Fruit fly (Drosophila melanogaster) whole organism, wandering third instar larva: ENCODE measurements around the gene Scgalpha.

Source experiments
- Abd-B ChIP-seq: fragments of >200 bp; optimal IDR thresholded peaks from 2 replicates; lab custom pipeline; 2017; ENCODE audit warnings: missing biosample characterization, missing genetic modification characterization
- CG32264 ChIP-seq: fragments of 200-800 bp; sonication (Bioruptor generic); optimal IDR thresholded peaks from 2 replicates; lab custom pipeline; 2016; ENCODE audit warnings: missing biosample characterization, missing genetic modification characterization
- CG9705 ChIP-seq: fragments of 200-800 bp; sonication (Bioruptor generic); optimal IDR thresholded peaks from 2 replicates; lab custom pipeline; 2018; ENCODE audit warnings: missing biosample characterization, mild to moderate bottlenecking, missing genetic modification characterization
- CrebA ChIP-seq: fragments of 200-800 bp; sonication (Bioruptor generic); optimal IDR thresholded peaks from 2 replicates; lab custom pipeline; 2016; ENCODE audit warnings: missing biosample characterization, mild to moderate bottlenecking, missing genetic modification characterization, borderline replicate concordance
- Dfd ChIP-seq: fragments of >200 bp; optimal IDR thresholded peaks from 2 replicates; lab custom pipeline; 2017; ENCODE audit warnings: missing biosample characterization, missing genetic modification characterization
- Dif ChIP-seq: fragments of 200-275, 200-300 bp; sonication (Bioruptor generic); optimal IDR thresholded peaks from 2 replicates; lab custom pipeline; 2018; ENCODE audit warnings: missing biosample characterization, missing genetic modification characterization; ENCODE audit not compliant: partially characterized antibody
- GATAd ChIP-seq: sonication (Bioruptor generic); optimal IDR thresholded peaks from 2 replicates; lab custom pipeline; 2016; ENCODE audit warnings: missing biosample characterization, missing genetic modification characterization
- HLH106 ChIP-seq: fragments of 200-800 bp; optimal IDR thresholded peaks from 3 replicates; lab custom pipeline; 2019; ENCODE audit warnings: missing biosample characterization, mild to moderate bottlenecking, missing genetic modification characterization, moderate library complexity
- Hnf4 ChIP-seq: fragments of 200-800 bp; sonication (Bioruptor generic); optimal IDR thresholded peaks from 2 replicates; lab custom pipeline; 2016; ENCODE audit warnings: missing biosample characterization, mild to moderate bottlenecking, missing genetic modification characterization
- Hr78 ChIP-seq: fragments of >200 bp; optimal IDR thresholded peaks from 2 replicates; lab custom pipeline; 2017; ENCODE audit warnings: missing biosample characterization, missing genetic modification characterization
- Hr83 ChIP-seq: fragments of 200-300 bp; sonication (Bioruptor generic); optimal IDR thresholded peaks from 2 replicates; lab custom pipeline; 2016; ENCODE audit warnings: missing biosample characterization, mild to moderate bottlenecking, missing genetic modification characterization, moderate library complexity; ENCODE audit not compliant: poor library complexity, severe bottlenecking
- Jra ChIP-seq: sonication (Bioruptor generic); optimal IDR thresholded peaks from 2 replicates; lab custom pipeline; 2016; ENCODE audit warnings: missing biosample characterization, missing genetic modification characterization
- Mio ChIP-seq: sonication (Bioruptor generic); optimal IDR thresholded peaks from 2 replicates; lab custom pipeline; 2016; ENCODE audit warnings: missing biosample characterization, missing genetic modification characterization
- Myc ChIP-seq: fragments of >200 bp; optimal IDR thresholded peaks from 2 replicates; lab custom pipeline; 2017
- N ChIP-seq: fragments of >200 bp; optimal IDR thresholded peaks from 2 replicates; lab custom pipeline; 2018; ENCODE audit warnings: missing biosample characterization, missing external identifiers, missing genetic modification characterization
- OdsH ChIP-seq: fragments of 200-800 bp; sonication (Bioruptor generic); optimal IDR thresholded peaks from 2 replicates; lab custom pipeline; 2016; ENCODE audit warnings: missing biosample characterization, mild to moderate bottlenecking, missing genetic modification characterization
- Rel ChIP-seq, 2 experiments: fragments of 200-800 bp; sonication (Bioruptor generic) in 1 of 2; optimal IDR thresholded peaks; 2 replicates in 1 of 2; 3 replicates in 1 of 2; lab custom pipeline; 2016 to 2019; ENCODE audit warnings: mild to moderate bottlenecking in 2 of 2, missing biosample characterization in 2 of 2, missing genetic modification characterization in 2 of 2, moderate library complexity in 1 of 2
- Sp1 ChIP-seq: fragments of 200-800 bp; sonication (Bioruptor generic); optimal IDR thresholded peaks from 3 replicates; lab custom pipeline; 2019; ENCODE audit warnings: missing biosample characterization, mild to moderate bottlenecking, missing genetic modification characterization, moderate library complexity
- Vsx2 ChIP-seq: fragments of 200-300, 225-300 bp; sonication (Bioruptor generic); optimal IDR thresholded peaks from 2 replicates; lab custom pipeline; 2018; ENCODE audit warnings: missing biosample characterization, missing genetic modification characterization; ENCODE audit not compliant: partially characterized antibody
- br ChIP-seq: fragments of 200-800 bp; sonication (Bioruptor generic); optimal IDR thresholded peaks from 2 replicates; lab custom pipeline; 2016; ENCODE audit warnings: missing biosample characterization, missing genetic modification characterization
- brk ChIP-seq: fragments of 200-800 bp; sonication (Bioruptor generic); optimal IDR thresholded peaks from 2 replicates; lab custom pipeline; 2016; ENCODE audit warnings: missing biosample characterization, mild to moderate bottlenecking, missing genetic modification characterization
- dl ChIP-seq, 2 experiments: fragments of 175-275, 200-275 bp in 1 of 2; fragments of 200-275 bp in 1 of 2; sonication (Bioruptor generic); optimal IDR thresholded peaks; lab custom pipeline; 2018; ENCODE audit warnings: mild to moderate bottlenecking in 2 of 2, missing biosample characterization in 2 of 2, missing genetic modification characterization in 2 of 2, moderate library complexity in 2 of 2; ENCODE audit not compliant: partially characterized antibody in 2 of 2, insufficient read depth in 1 of 2
- dmrt93B ChIP-seq: fragments of 200-800 bp; sonication (Bioruptor generic); optimal IDR thresholded peaks from 2 replicates; lab custom pipeline; 2018; ENCODE audit warnings: missing biosample characterization, mild to moderate bottlenecking, missing genetic modification characterization
- dsf ChIP-seq: sonication (Bioruptor generic); optimal IDR thresholded peaks from 2 replicates; lab custom pipeline; 2016; ENCODE audit warnings: missing biosample characterization, missing genetic modification characterization, borderline replicate concordance
- ey ChIP-seq: fragments of 200-800 bp; sonication (Bioruptor generic); optimal IDR thresholded peaks from 2 replicates; lab custom pipeline; 2016; ENCODE audit warnings: missing biosample characterization, missing genetic modification characterization
- foxo ChIP-seq, 2 experiments: fragments of 200-800 bp; sonication (Bioruptor generic); optimal IDR thresholded peaks; 2 replicates in 1 of 2; 3 replicates in 1 of 2; lab custom pipeline; 2016 to 2017; ENCODE audit warnings: missing biosample characterization in 2 of 2, missing genetic modification characterization in 2 of 2
- fru ChIP-seq: fragments of 200-800 bp; sonication (Bioruptor generic); optimal IDR thresholded peaks from 3 replicates; lab custom pipeline; 2016; ENCODE audit warnings: missing biosample characterization, mild to moderate bottlenecking, missing genetic modification characterization
- h ChIP-seq: fragments of 200-800 bp; sonication (Bioruptor generic); optimal IDR thresholded peaks from 3 replicates; lab custom pipeline; 2016; ENCODE audit warnings: missing biosample characterization, mild to moderate bottlenecking, missing genetic modification characterization
- jim ChIP-seq: fragments of 175-275, 200-325 bp; sonication (Bioruptor generic); optimal IDR thresholded peaks from 2 replicates; lab custom pipeline; 2016; ENCODE audit warnings: missing biosample characterization, mild to moderate bottlenecking, missing genetic modification characterization
- lola ChIP-seq: fragments of >200 bp; optimal IDR thresholded peaks from 2 replicates; lab custom pipeline; 2017; ENCODE audit warnings: missing biosample characterization, missing genetic modification characterization
- pan ChIP-seq: fragments of >200 bp; optimal IDR thresholded peaks from 2 replicates; lab custom pipeline; 2017
- psq ChIP-seq: fragments of 200-800 bp; sonication (Bioruptor generic); optimal IDR thresholded peaks from 3 replicates; lab custom pipeline; 2017; ENCODE audit warnings: missing biosample characterization, mild to moderate bottlenecking, missing genetic modification characterization, moderate library complexity
- rgr ChIP-seq: fragments of 200-800 bp; sonication (Bioruptor generic); optimal IDR thresholded peaks from 3 replicates; lab custom pipeline; 2016; ENCODE audit warnings: missing biosample characterization, mild to moderate bottlenecking, missing genetic modification characterization
- sage ChIP-seq: fragments of 200-800 bp; sonication (Bioruptor generic); optimal IDR thresholded peaks from 2 replicates; lab custom pipeline; 2016; ENCODE audit warnings: missing biosample characterization, mild to moderate bottlenecking, missing genetic modification characterization
- sv ChIP-seq: fragments of 200-800 bp; sonication (Bioruptor generic); optimal IDR thresholded peaks from 3 replicates; lab custom pipeline; 2016; ENCODE audit warnings: missing biosample characterization, missing genetic modification characterization
- tai ChIP-seq: sonication (Bioruptor generic); optimal IDR thresholded peaks from 2 replicates; lab custom pipeline; 2016; ENCODE audit warnings: missing biosample characterization, missing genetic modification characterization
- usp ChIP-seq: fragments of >200 bp; optimal IDR thresholded peaks from 2 replicates; lab custom pipeline; 2017; ENCODE audit warnings: missing biosample characterization, missing genetic modification characterization
- woc ChIP-seq: sonication (Bioruptor generic); optimal IDR thresholded peaks from 2 replicates; lab custom pipeline; 2016; ENCODE audit warnings: missing biosample characterization, mild to moderate bottlenecking, missing genetic modification characterization

Gene Scgalpha

dm6 chr2L:8311091-8311490 is 7.9 kb downstream of the Scgalpha start, which contains the start of the genes CG7810 and CG7806:
CG7810 (minus strand) TSS chr2L:8311195.
CG7806 (plus strand) TSS chr2L:8311399.
- TF ChIP-seq woc (GFP tag; lab: Kevin White, UChicago) (peak; percentile 84), Hnf4 (GFP tag; lab: Kevin White, UChicago) (peak; percentile 94), sv (GFP tag; lab: Kevin White, UChicago) (peak; percentile 69), Rel (GFP tag; optimal IDR thresholded peaks at IDR 0.05; lab: Kevin White, UChicago) (no peak), Rel (tag; optimal IDR thresholded peaks at IDR 0.05; lab: Kevin White, UChicago) (peak; percentile 80), fru (GFP tag; lab: Kevin White, UChicago) (no peak), OdsH (GFP tag; lab: Kevin White, UChicago) (peak; percentile 92), jim (GFP tag; lab: Kevin White, UChicago) (no peak), Abd-B (GFP tag; lab: Kevin White, UChicago) (no peak), tai (GFP tag; lab: Kevin White, UChicago) (no peak), br (no peak), Dfd (GFP tag; lab: Kevin White, UChicago) (no peak), Vsx2 (no peak), pan (no peak), ey (GFP tag; lab: Kevin White, UChicago) (peak; percentile 91), sage (GFP tag; lab: Kevin White, UChicago) (no peak), dsf (GFP tag; lab: Kevin White, UChicago) (peak; percentile 90), foxo (GFP tag; optimal IDR thresholded peaks at IDR 0.05; lab: Kevin White, UChicago) (peak; percentile 70 to 90), HLH106 (tag; lab: Kevin White, UChicago) (peak; percentile 87), Jra (GFP tag; lab: Kevin White, UChicago) (peak; percentile 87), Mio (GFP tag; lab: Kevin White, UChicago) (peak; percentile 41), dmrt93B (GFP tag; lab: Kevin White, UChicago) (no peak), Hr83 (GFP tag; lab: Kevin White, UChicago) (peak; percentile 72), N (GFP tag; lab: Kevin White, UChicago) (no peak), lola (no peak), dl (GFP tag; optimal IDR thresholded peaks at IDR 0.05; lab: Kevin White, UChicago; ENCODE audit: insufficient read depth in 1 of 2, partially characterized antibody in 2 of 2) (no peak), brk (no peak), CG32264 (no peak), CG9705 (GFP tag; lab: Kevin White, UChicago) (peak; percentile 77), psq (GFP tag; lab: Kevin White, UChicago) (peak; percentile 84), Sp1 (GFP tag; lab: Kevin White, UChicago) (peak; percentile 90), Myc (lab: Kevin White, UChicago) (no peak), CrebA (GFP tag; lab: Kevin White, UChicago) (no peak), Hr78 (GFP tag; lab: Kevin White, UChicago) (no peak), GATAd (peak; percentile 64), rgr (GFP tag; lab: Kevin White, UChicago) (peak; percentile 95), h (GFP tag; lab: Kevin White, UChicago) (peak; percentile 93), Dif (GFP tag; lab: Kevin White, UChicago) (no peak), usp (GFP tag; lab: Kevin White, UChicago) (no peak)
- TF ChIP-seq, all 38 proteins: peak for 18

dm6 chr2L:8311741-8312140 is 8.5 kb downstream of the Scgalpha start:
- no peak for TF ChIP-seq dmrt93B (GFP tag; lab: Kevin White, UChicago)
- TF ChIP-seq tai (GFP tag; lab: Kevin White, UChicago), result no peak
- no peak for TF ChIP-seq Mio (GFP tag; lab: Kevin White, UChicago)
- TF ChIP-seq Rel (GFP tag; optimal IDR thresholded peaks at IDR 0.05; lab: Kevin White, UChicago), result no peak
- peak; percentile 98 for TF ChIP-seq Rel (tag; optimal IDR thresholded peaks at IDR 0.05; lab: Kevin White, UChicago)
- no peak for TF ChIP-seq Hnf4 (GFP tag; lab: Kevin White, UChicago)
- TF ChIP-seq Hr83 (GFP tag; lab: Kevin White, UChicago), result no peak
- TF ChIP-seq, all 38 proteins: peak for 1
